Fruit fly (Drosophila melanogaster) whole organism, wandering third instar larva: ENCODE results near the gene Obp28a.

Experiments used
- CrebA ChIP-seq: fragments of 200-800 bp; sonication (Bioruptor generic); optimal IDR thresholded peaks from 2 replicates; lab custom pipeline; 2016; ENCODE audit warnings: missing biosample characterization, mild to moderate bottlenecking, missing genetic modification characterization, borderline replicate concordance
- Dfd ChIP-seq: fragments of >200 bp; optimal IDR thresholded peaks from 2 replicates; lab custom pipeline; 2017; ENCODE audit warnings: missing biosample characterization, missing genetic modification characterization
- Hr83 ChIP-seq: fragments of 200-300 bp; sonication (Bioruptor generic); optimal IDR thresholded peaks from 2 replicates; lab custom pipeline; 2016; ENCODE audit warnings: missing biosample characterization, mild to moderate bottlenecking, missing genetic modification characterization, moderate library complexity; ENCODE audit not compliant: poor library complexity, severe bottlenecking
- Mio ChIP-seq: sonication (Bioruptor generic); optimal IDR thresholded peaks from 2 replicates; lab custom pipeline; 2016; ENCODE audit warnings: missing biosample characterization, missing genetic modification characterization
- N ChIP-seq: fragments of >200 bp; optimal IDR thresholded peaks from 2 replicates; lab custom pipeline; 2018; ENCODE audit warnings: missing biosample characterization, missing external identifiers, missing genetic modification characterization
- OdsH ChIP-seq: fragments of 200-800 bp; sonication (Bioruptor generic); optimal IDR thresholded peaks from 2 replicates; lab custom pipeline; 2016; ENCODE audit warnings: missing biosample characterization, mild to moderate bottlenecking, missing genetic modification characterization
- h ChIP-seq: fragments of 200-800 bp; sonication (Bioruptor generic); optimal IDR thresholded peaks from 3 replicates; lab custom pipeline; 2016; ENCODE audit warnings: missing biosample characterization, mild to moderate bottlenecking, missing genetic modification characterization
- lola ChIP-seq: fragments of >200 bp; optimal IDR thresholded peaks from 2 replicates; lab custom pipeline; 2017; ENCODE audit warnings: missing biosample characterization, missing genetic modification characterization
- pan ChIP-seq: fragments of >200 bp; optimal IDR thresholded peaks from 2 replicates; lab custom pipeline; 2017
- psq ChIP-seq: fragments of 200-800 bp; sonication (Bioruptor generic); optimal IDR thresholded peaks from 3 replicates; lab custom pipeline; 2017; ENCODE audit warnings: missing biosample characterization, mild to moderate bottlenecking, missing genetic modification characterization, moderate library complexity
- tai ChIP-seq: sonication (Bioruptor generic); optimal IDR thresholded peaks from 2 replicates; lab custom pipeline; 2016; ENCODE audit warnings: missing biosample characterization, missing genetic modification characterization

DNA sequence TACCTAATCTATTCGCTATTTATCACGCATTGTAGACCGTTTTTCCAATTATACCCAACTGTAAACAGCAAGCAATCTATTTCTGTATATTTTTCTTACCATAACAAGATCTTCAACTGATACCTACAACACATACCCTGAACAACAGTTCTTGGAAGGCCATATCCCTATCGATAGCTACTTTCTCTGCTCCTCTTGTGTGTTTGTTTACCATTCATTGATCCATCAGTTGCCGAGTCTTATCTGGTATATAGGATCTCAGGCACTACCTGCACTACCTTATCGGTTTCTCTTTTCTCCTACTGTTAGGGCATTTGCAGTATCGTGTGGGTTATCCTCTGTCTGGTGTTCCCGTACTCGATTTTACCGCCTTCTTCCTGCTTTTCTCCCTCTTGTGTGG, 29.0 kb upstream of the Obp28a start:
- TF ChIP-seq tai (GFP tag; lab: Kevin White, UChicago) (no peak), OdsH (no peak), Dfd (GFP tag; lab: Kevin White, UChicago) (no peak), N (GFP tag; lab: Kevin White, UChicago) (no peak), h (GFP tag; lab: Kevin White, UChicago) (no peak), Mio (GFP tag; lab: Kevin White, UChicago) (no peak), lola (GFP tag; lab: Kevin White, UChicago) (no peak), pan (lab: Kevin White, UChicago) (no peak), Hr83 (no peak), CrebA (GFP tag; lab: Kevin White, UChicago) (no peak), psq (no peak)
